Worm (Caenorhabditis elegans): Measurements from ENCODE around the gene T23G5.2.

DNA sequence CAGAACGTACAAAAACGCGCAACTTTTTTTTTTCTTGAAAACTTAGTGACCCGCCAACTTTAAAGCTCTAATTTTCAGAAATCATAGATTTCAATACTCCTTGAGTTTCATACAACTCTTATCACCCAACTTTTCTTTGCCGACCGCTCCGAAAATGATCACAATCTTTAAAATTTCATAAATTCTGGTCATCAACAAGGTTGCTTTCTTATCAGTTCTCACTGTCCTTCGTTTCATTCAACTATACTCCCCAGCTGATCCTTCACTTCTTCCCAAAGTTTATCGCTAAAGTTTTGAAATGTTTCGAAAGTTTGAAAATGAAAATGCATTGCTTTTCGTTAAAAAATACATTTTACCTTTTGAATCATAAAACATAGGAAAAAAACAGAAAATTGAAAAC is 19.7 kb upstream of the T23G5.2 start:
- TF ChIP-seq tab-1 (GFP tag; IDR thresholded peaks at IDR 0.05) (no peak), T22C8.4 (GFP tag; IDR thresholded peaks at IDR 0.05) (no peak), flt-1 (GFP tag; IDR thresholded peaks at IDR 0.05) (no peak), klf-2 (GFP tag; conservative IDR thresholded peaks at IDR 0.05) (no peak), med-1 (GFP tag; optimal IDR thresholded peaks at IDR 0.05; ENCODE audit: insufficient read depth) (no peak), ztf-23 (GFP tag; IDR thresholded peaks at IDR 0.05) (no peak), cog-1 (tag; optimal IDR thresholded peaks at IDR 0.05) (no peak), ref-1 (GFP tag; conservative IDR thresholded peaks at IDR 0.05) (no peak), ztf-29 (GFP tag; IDR thresholded peaks at IDR 0.05) (no peak)

All from whole organism, midembryonic.